Fruit fly (Drosophila melanogaster) whole organism, pupa: ENCODE results near the gene CG12594.

Experiments used
- CG13204 ChIP-seq: fragments of 200-800 bp; sonication (Bioruptor generic); optimal IDR thresholded peaks from 2 replicates; lab custom pipeline; 2018; ENCODE audit warnings: missing biosample characterization, mild to moderate bottlenecking, missing genetic modification characterization, moderate library complexity
- CG15710 ChIP-seq: fragments of 200-800 bp; sonication (Bioruptor generic); optimal IDR thresholded peaks from 2 replicates; lab custom pipeline; 2018; ENCODE audit warnings: missing biosample characterization, mild to moderate bottlenecking, missing genetic modification characterization, moderate library complexity
- CG17806 ChIP-seq: fragments of 200-800 bp; sonication (Bioruptor generic); optimal IDR thresholded peaks from 2 replicates; lab custom pipeline; 2018; ENCODE audit warnings: missing biosample characterization, mild to moderate bottlenecking, missing genetic modification characterization, moderate library complexity
- CG8159 ChIP-seq: fragments of 200-800 bp; sonication (Bioruptor generic); optimal IDR thresholded peaks from 3 replicates; lab custom pipeline; 2018; ENCODE audit warnings: missing biosample characterization, mild to moderate bottlenecking, missing genetic modification characterization, moderate library complexity
- CG9948 ChIP-seq: fragments of 200-800 bp; sonication (Bioruptor generic); optimal IDR thresholded peaks from 2 replicates; lab custom pipeline; 2018; ENCODE audit warnings: missing biosample characterization, mild to moderate bottlenecking, missing genetic modification characterization, moderate library complexity
- EcR ChIP-seq: fragments of 200-800 bp; sonication (Bioruptor generic); optimal IDR thresholded peaks from 3 replicates; lab custom pipeline; 2019; ENCODE audit warnings: missing biosample characterization, missing genetic modification characterization, mild to moderate bottlenecking, moderate library complexity, missing genetic modification reagents
- Ets98B ChIP-seq: fragments of 200-800 bp; sonication (Bioruptor generic); IDR thresholded peaks from 2 replicates; pipeline ENCODE4 v1.3.6; 2022; ENCODE audit warnings: missing biosample characterization, missing genetic modification characterization
- fd96Ca ChIP-seq: fragments of 200-800 bp; sonication (Bioruptor generic); IDR thresholded peaks from 3 replicates; pipeline ENCODE4 v1.3.6; 2022; ENCODE audit warnings: missing biosample characterization, missing genetic modification characterization

DNA sequence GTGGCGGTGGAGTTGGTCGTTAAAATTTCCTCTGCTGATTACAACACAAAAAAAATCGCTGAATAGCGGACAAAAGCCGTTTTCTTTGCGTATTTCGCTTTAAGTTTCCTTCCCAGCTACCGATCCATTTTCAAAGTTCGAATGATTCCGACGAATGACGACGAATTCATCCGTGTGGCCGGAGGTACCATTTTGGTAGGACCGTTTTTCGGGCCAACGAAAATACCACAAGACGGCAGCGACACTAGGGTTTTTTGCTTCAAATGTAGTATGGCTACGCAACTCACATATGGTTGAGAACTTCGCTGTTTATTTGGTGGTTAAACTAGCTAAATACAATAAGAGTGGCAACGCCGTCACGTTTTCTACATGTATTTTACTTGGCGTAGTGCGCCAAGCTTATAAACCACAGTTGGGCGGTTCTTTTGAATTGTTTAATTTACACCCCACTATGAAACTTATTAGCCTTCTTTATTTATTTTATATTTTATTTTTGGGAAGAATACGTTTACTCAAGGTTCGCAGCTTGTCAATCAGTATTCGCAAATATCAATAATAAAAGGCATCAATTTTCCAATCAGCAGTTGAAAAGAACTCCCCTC, 42.8 kb downstream of the CG12594 start, which contains the start of gene Lk6:
- TF ChIP-seq CG17806 (no peak), CG8159 (tag; lab: Kevin White, UChicago) (peak; percentile 17), CG9948 (tag; lab: Kevin White, UChicago) (peak; percentile 6), Ets98B (GFP tag; lab: Robert Waterston, UW) (no peak), fd96Ca (GFP tag; lab: Robert Waterston, UW) (no peak), CG15710 (tag; lab: Kevin White, UChicago) (peak; percentile 6), EcR (no peak), CG13204 (GFP tag; lab: Kevin White, UChicago) (peak; percentile 62)
